Worm (Caenorhabditis elegans) whole organism, L1 larva: Measurements from ENCODE around the gene srt-23.

Experiments used
- C04F5.9 ChIP-seq: sonication (generic microtip); optimal IDR thresholded peaks from 2 replicates; lab custom pipeline; 2016; ENCODE audit warnings: missing genetic modification characterization, missing compliant biosample characterization
- F16B12.6 ChIP-seq: fragments of 150-350 bp; optimal IDR thresholded peaks from 2 replicates; lab custom pipeline; 2014; ENCODE audit warnings: missing biosample characterization, missing genetic modification characterization
- aha-1 ChIP-seq: fragments of 150-350 bp; optimal IDR thresholded peaks from 2 replicates; lab custom pipeline; 2014; ENCODE audit warnings: missing biosample characterization, missing genetic modification characterization
- ama-1 ChIP-seq: fragments of 150-350 bp; optimal IDR thresholded peaks from 2 replicates; lab custom pipeline; 2014
- ceh-8 ChIP-seq: fragments of 200-800 bp; sonication (Bioruptor generic); optimal IDR thresholded peaks from 2 replicates; lab custom pipeline; 2018; ENCODE audit warnings: mild to moderate bottlenecking, missing genetic modification characterization, moderate library complexity, missing compliant biosample characterization
- ceh-88 ChIP-seq: fragments of 200-800 bp; sonication (Bioruptor generic); IDR thresholded peaks from 2 replicates; pipeline ENCODE4 v1.3.6; 2022; ENCODE audit warnings: missing genetic modification characterization, missing compliant biosample characterization
- dpl-1 ChIP-seq, 3 experiments: fragments of 150-350 bp in 2 of 3; sonication (generic microtip) in 1 of 3; optimal IDR thresholded peaks; 2 replicates each; lab custom pipeline; 2014 to 2017; ENCODE audit warnings: missing biosample characterization in 3 of 3, missing genetic modification characterization in 3 of 3, missing genetic modification reagents in 3 of 3
- efl-1 ChIP-seq, 4 experiments: fragments of 150-350 bp; optimal IDR thresholded peaks in 3 of 4; peaks in 1 of 4; 1 replicate in 1 of 4; 2 replicates in 3 of 4; lab custom pipeline; 2014; ENCODE audit warnings: missing biosample characterization in 2 of 4, missing genetic modification characterization in 2 of 4, missing genetic modification reagents in 2 of 4
- elt-2 ChIP-seq: sonication (generic microtip); optimal IDR thresholded peaks from 2 replicates; lab custom pipeline; 2016; ENCODE audit warnings: missing genetic modification characterization, mild to moderate bottlenecking, inconsistent platforms, missing compliant biosample characterization, missing genetic modification reagents
- ets-5 ChIP-seq: fragments of 200-800 bp; sonication (Bioruptor generic); IDR thresholded peaks from 2 replicates; pipeline ENCODE4 v1.3.6; 2022; ENCODE audit warnings: missing genetic modification characterization, missing compliant biosample characterization
- hlh-17 ChIP-seq: fragments of 200-800 bp; sonication (Bioruptor generic); optimal IDR thresholded peaks from 2 replicates; lab custom pipeline; 2018; ENCODE audit warnings: missing genetic modification characterization, mild to moderate bottlenecking, missing compliant biosample characterization, moderate library complexity, borderline replicate concordance
- hpl-2 ChIP-seq: fragments of 150-350 bp; optimal IDR thresholded peaks from 2 replicates; lab custom pipeline; 2014; ENCODE audit warnings: missing biosample characterization, missing genetic modification reagents, missing genetic modification characterization
- jun-1 ChIP-seq: fragments of 150-350 bp; optimal IDR thresholded peaks from 2 replicates; lab custom pipeline; 2014; ENCODE audit warnings: missing biosample characterization, missing genetic modification reagents, missing genetic modification characterization
- lin-13 ChIP-seq: fragments of 150-350 bp; optimal IDR thresholded peaks from 2 replicates; lab custom pipeline; 2014; ENCODE audit warnings: missing biosample characterization, missing genetic modification reagents, missing genetic modification characterization
- lin-39 ChIP-seq: fragments of 150-350 bp; optimal IDR thresholded peaks from 2 replicates; lab custom pipeline; 2014; ENCODE audit warnings: missing biosample characterization, missing genetic modification reagents, missing genetic modification characterization
- lir-3 ChIP-seq: sonication (generic microtip); optimal IDR thresholded peaks from 2 replicates; lab custom pipeline; 2016; ENCODE audit warnings: mild to moderate bottlenecking, missing genetic modification characterization, moderate library complexity, missing compliant biosample characterization; ENCODE audit not compliant: poor library complexity
- lsy-2 ChIP-seq, 2 experiments: fragments of 150-350 bp; optimal IDR thresholded peaks; 2 replicates each; lab custom pipeline; 2014; ENCODE audit warnings: missing biosample characterization in 2 of 2, missing genetic modification characterization in 2 of 2
- mep-1 ChIP-seq: fragments of 150-350 bp; optimal IDR thresholded peaks from 2 replicates; lab custom pipeline; 2014; ENCODE audit warnings: missing biosample characterization, missing genetic modification characterization
- nhr-11 ChIP-seq: fragments of 150-350 bp; optimal IDR thresholded peaks from 2 replicates; lab custom pipeline; 2014; ENCODE audit warnings: missing biosample characterization, missing genetic modification characterization
- nhr-19 ChIP-seq: fragments of 200-800 bp; sonication (Bioruptor generic); conservative IDR thresholded peaks from 2 replicates; pipeline ENCODE4 v1.3.6; 2022; ENCODE audit warnings: missing genetic modification characterization, missing compliant biosample characterization
- nhr-237 ChIP-seq: fragments of 150-350 bp; optimal IDR thresholded peaks from 2 replicates; lab custom pipeline; 2014; ENCODE audit warnings: missing biosample characterization, missing genetic modification characterization
- nhr-28 ChIP-seq: fragments of 150-350 bp; optimal IDR thresholded peaks from 2 replicates; lab custom pipeline; 2014; ENCODE audit warnings: missing biosample characterization, missing genetic modification characterization
- nhr-71 ChIP-seq: sonication (generic microtip); optimal IDR thresholded peaks from 2 replicates; lab custom pipeline; 2016; ENCODE audit warnings: mild to moderate bottlenecking, missing genetic modification characterization, moderate library complexity, missing compliant biosample characterization
- nhr-77 ChIP-seq: fragments of 150-350 bp; optimal IDR thresholded peaks from 2 replicates; lab custom pipeline; 2014; ENCODE audit warnings: missing biosample characterization, missing genetic modification characterization
- sptf-1 ChIP-seq: fragments of 150-350 bp; optimal IDR thresholded peaks from 2 replicates; lab custom pipeline; 2014; ENCODE audit warnings: missing biosample characterization, missing genetic modification characterization
- tlp-1 ChIP-seq: fragments of 150-350 bp; optimal IDR thresholded peaks from 2 replicates; lab custom pipeline; 2014; ENCODE audit warnings: missing biosample characterization, missing genetic modification characterization
- unc-130 ChIP-seq: fragments of 150-350 bp; optimal IDR thresholded peaks from 2 replicates; lab custom pipeline; 2017; ENCODE audit warnings: missing biosample characterization, missing genetic modification characterization, inconsistent platforms
- ztf-11 ChIP-seq, 2 experiments: sonication (generic microtip); optimal IDR thresholded peaks; 2 replicates each; lab custom pipeline; 2016 to 2017; ENCODE audit warnings: missing genetic modification characterization in 2 of 2, missing biosample characterization in 1 of 2, missing compliant biosample characterization in 1 of 2
- ztf-4 ChIP-seq: fragments of 150-350 bp; optimal IDR thresholded peaks from 2 replicates; lab custom pipeline; 2014; ENCODE audit warnings: missing biosample characterization, missing genetic modification characterization

srt-23 gene

ce11 chrIV:772931-773330 lies 16.4 kb downstream of the srt-23 start, which contains the start of gene mrpl-2 (continued):
- TF ChIP-seq hpl-2 (no peak), nhr-77 (tag; lab: Kevin White, UChicago) (no peak), unc-130 (tag; lab: Kevin White, UChicago) (no peak), ama-1 (lab: Kevin White, UChicago) (no peak)

ce11 chrIV:773580-773979 lies 17.1 kb downstream of the srt-23 start:
- TF ChIP-seq ceh-8 = no peak
- TF ChIP-seq nhr-71 = no peak
- no peak for TF ChIP-seq nhr-28 (tag; lab: Kevin White, UChicago)
- no peak for TF ChIP-seq efl-1 (optimal IDR thresholded peaks at IDR 0.05; lab: Kevin White, UChicago)
- TF ChIP-seq efl-1 (GFP tag; optimal IDR thresholded peaks at IDR 0.05 in 1 of 2; lab: Kevin White, UChicago) = peak in 1 of 2 experiments; percentile 90
- no peak for TF ChIP-seq lsy-2 (tag; optimal IDR thresholded peaks at IDR 0.05; lab: Kevin White, UChicago)

DNA sequence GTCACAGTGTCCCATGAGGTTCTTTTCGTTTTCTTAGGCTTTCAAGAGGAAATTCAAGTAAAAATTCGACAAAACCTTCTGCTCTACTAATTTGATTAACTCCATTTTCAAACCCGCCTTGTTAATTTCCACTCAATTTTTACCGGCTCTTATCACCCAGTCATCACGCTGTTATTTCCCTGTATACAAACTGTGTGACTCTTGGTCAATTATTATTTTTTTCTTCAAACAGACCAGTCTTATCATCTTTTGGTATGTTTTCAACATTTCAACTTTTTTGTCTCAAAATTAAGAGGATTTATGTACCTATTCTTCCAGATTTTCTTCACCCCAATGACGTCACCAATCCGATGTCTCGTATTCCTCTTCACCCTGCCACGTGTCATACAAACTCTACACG lies 22.0 kb downstream of the srt-23 start, which contains the start of gene ugt-52:
TSS of gene ugt-52 (plus strand) at position 301 of the 400 bp plus-strand sequence.
- TF ChIP-seq C04F5.9 (tag; lab: Kevin White, UChicago) = no peak
- peak; percentile 0 for TF ChIP-seq elt-2 (tag; lab: Kevin White, UChicago)
- no peak for TF ChIP-seq efl-1 (optimal IDR thresholded peaks at IDR 0.05; lab: Kevin White, UChicago)
- TF ChIP-seq efl-1 (GFP tag; optimal IDR thresholded peaks at IDR 0.05 in 1 of 2; lab: Kevin White, UChicago) = peak in 1 of 2 experiments; percentile 61

ce11 chrIV:782393-782792 lies 25.9 kb downstream of the srt-23 start:
- TF ChIP-seq hlh-17 (GFP tag; lab: Kevin White, UChicago) (no peak), jun-1 (no peak), aha-1 (tag; lab: Kevin White, UChicago) (no peak), lir-3 (tag; lab: Kevin White, UChicago) (no peak), ceh-8 (no peak), lin-13 (GFP tag; lab: Kevin White, UChicago) (no peak), nhr-19 (no peak), ama-1 (lab: Kevin White, UChicago) (no peak), efl-1 (optimal IDR thresholded peaks at IDR 0.05; lab: Kevin White, UChicago) (no peak), efl-1 (GFP tag; optimal IDR thresholded peaks at IDR 0.05 in 1 of 2; lab: Kevin White, UChicago) (no peak)
- TF ChIP-seq, all 84 proteins: peak for 0

DNA sequence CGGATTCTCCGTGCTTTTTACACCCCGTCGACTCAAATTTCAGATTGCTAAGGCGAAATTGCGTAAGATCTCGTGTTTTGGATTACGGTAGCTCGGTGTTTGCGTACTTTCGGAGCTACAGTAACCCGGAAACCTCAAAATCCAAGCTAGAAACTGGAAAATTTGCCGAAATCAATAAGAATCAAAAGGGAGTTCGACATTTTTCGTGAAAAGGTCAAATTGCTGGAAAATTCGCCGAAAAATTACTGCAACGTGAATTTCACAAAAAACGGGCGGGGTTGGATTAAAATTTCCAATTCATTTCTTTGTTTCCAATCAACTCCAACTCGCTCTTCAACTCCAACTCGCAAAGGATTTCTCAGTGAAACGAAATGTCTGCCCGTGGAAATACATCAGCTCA lies 31.2 kb downstream of the srt-23 start, which contains the start of gene F56B3.6:
TSS of gene F56B3.6 (plus strand) at position 301 of the 400 bp plus-strand sequence.
- TF ChIP-seq lin-13 (GFP tag; lab: Kevin White, UChicago) (no peak), dpl-1 (GFP tag; optimal IDR thresholded peaks at IDR 0.05; lab: Kevin White, UChicago) (no peak), jun-1 (no peak), ztf-4 (tag; lab: Kevin White, UChicago) (no peak), lin-39 (tag; lab: Kevin White, UChicago) (no peak)

- no peak for TF ChIP-seq ceh-8
- peak; percentile 7 for TF ChIP-seq F16B12.6
- TF ChIP-seq nhr-11 (tag; lab: Kevin White, UChicago) = no peak
- peak in 1 of 2 experiments; percentile 41 for TF ChIP-seq efl-1 (optimal IDR thresholded peaks at IDR 0.05; lab: Kevin White, UChicago)
- TF ChIP-seq efl-1 (GFP tag; optimal IDR thresholded peaks at IDR 0.05 in 1 of 2; lab: Kevin White, UChicago) = no peak
- TF ChIP-seq nhr-237 = no peak
- TF ChIP-seq ets-5 = no peak
- no peak for TF ChIP-seq mep-1 (tag; lab: Kevin White, UChicago)
These were observed 37.8 kb downstream of the srt-23 start, which contains the start of gene F56B3.4 for ce11 chrIV:794275-794674. Gene F56B3.4 (minus strand): TSS chrIV:794275.

ce11 chrIV:795383-795872 lies 38.9 kb downstream of the srt-23 start, which contains the start of gene skr-18:
Gene skr-18 (minus strand): TSS chrIV:795433.
- TF ChIP-seq F16B12.6 = peak; percentile 58
- no peak for TF ChIP-seq sptf-1 (tag; lab: Kevin White, UChicago)
- no peak for TF ChIP-seq ztf-11 (tag; optimal IDR thresholded peaks at IDR 0.05; lab: Kevin White, UChicago)
- peak; percentile 9 to 22 for TF ChIP-seq efl-1 (optimal IDR thresholded peaks at IDR 0.05; lab: Kevin White, UChicago)
- peak in 1 of 2 experiments; percentile 26 for TF ChIP-seq efl-1 (GFP tag; optimal IDR thresholded peaks at IDR 0.05 in 1 of 2; lab: Kevin White, UChicago)
- TF ChIP-seq tlp-1 = no peak
- no peak for TF ChIP-seq ceh-88 (GFP tag; lab: Robert Waterston, UW)
